Worm (Caenorhabditis elegans): Measurements from ENCODE around the gene F53F4.4.

DNA sequence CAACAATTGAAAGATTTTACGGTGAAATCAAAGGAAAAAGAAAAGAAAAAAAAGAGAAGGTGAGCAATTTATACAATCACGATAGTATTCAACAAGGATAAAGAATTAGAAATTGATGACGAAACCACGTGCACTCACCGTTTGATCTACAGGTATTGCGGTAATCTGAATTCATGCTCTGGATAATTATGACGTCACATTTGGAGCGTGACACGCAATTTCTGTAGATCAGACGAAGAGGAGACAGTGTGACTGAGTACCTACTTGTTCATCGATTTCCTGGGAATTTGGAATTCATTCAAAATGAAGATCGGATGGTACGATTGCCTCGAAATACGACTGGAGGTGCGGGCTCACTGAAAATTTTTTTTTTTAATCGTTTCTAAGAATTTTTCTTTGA, 5.2 kb downstream of the F53F4.4 start:
- TF ChIP-seq nhr-12 (tag; optimal IDR thresholded peaks at IDR 0.05) = no peak
- no peak for TF ChIP-seq mep-1 (tag; optimal IDR thresholded peaks at IDR 0.05)
- TF ChIP-seq unc-62 (GFP tag; optimal IDR thresholded peaks at IDR 0.05) = no peak

Data from whole organism, mixed stage, embryonic.